Worm (Caenorhabditis elegans) whole organism, mixed stage, embryonic: ENCODE measurements around the gene ZK185.1.
A peak's percentile ranks its signal among the peaks of the same experiment; 100 is the strongest.

Source experiments
- M03D4.4 ChIP-seq: sonication (generic microtip); optimal IDR thresholded peaks from 2 replicates; lab custom pipeline; 2017; ENCODE audit warnings: mild to moderate bottlenecking, missing genetic modification characterization, missing compliant biosample characterization
- bed-3 ChIP-seq: fragments of 200-800 bp; sonication (Bioruptor generic); optimal IDR thresholded peaks from 3 replicates; lab custom pipeline; 2018; ENCODE audit warnings: mild to moderate bottlenecking, missing genetic modification characterization, moderate library complexity, missing compliant biosample characterization
- blmp-1 ChIP-seq: fragments of 150-350 bp; optimal IDR thresholded peaks from 2 replicates; lab custom pipeline; 2014; ENCODE audit warnings: missing biosample characterization, missing genetic modification characterization
- ceh-39 ChIP-seq: fragments of 150-350 bp; optimal IDR thresholded peaks from 2 replicates; lab custom pipeline; 2014; ENCODE audit warnings: missing biosample characterization, missing genetic modification characterization
- ces-1 ChIP-seq: fragments of 150-350 bp; optimal IDR thresholded peaks from 2 replicates; lab custom pipeline; 2014; ENCODE audit warnings: missing biosample characterization, missing genetic modification reagents, missing genetic modification characterization
- cnd-1 ChIP-seq: fragments of 200-800 bp; sonication (Bioruptor generic); optimal IDR thresholded peaks from 2 replicates; lab custom pipeline; 2018; ENCODE audit warnings: mild to moderate bottlenecking, missing genetic modification characterization, missing compliant biosample characterization
- drap-1 ChIP-seq: fragments of 200-800 bp; sonication (Bioruptor generic); optimal IDR thresholded peaks from 3 replicates; lab custom pipeline; 2018; ENCODE audit warnings: mild to moderate bottlenecking, missing genetic modification characterization, missing compliant biosample characterization
- elt-1 ChIP-seq: sonication (generic microtip); optimal IDR thresholded peaks from 2 replicates; lab custom pipeline; 2017; ENCODE audit warnings: missing genetic modification characterization, mild to moderate bottlenecking, missing compliant biosample characterization, antibody characterized with exemption, moderate library complexity, borderline replicate concordance; ENCODE audit not compliant: insufficient read depth
- elt-3 ChIP-seq: fragments of 150-350 bp; optimal IDR thresholded peaks from 2 replicates; lab custom pipeline; 2014; ENCODE audit warnings: missing biosample characterization, missing genetic modification characterization
- flh-1 ChIP-seq: fragments of 200-800 bp; sonication (Bioruptor generic); optimal IDR thresholded peaks from 2 replicates; lab custom pipeline; 2018; ENCODE audit warnings: mild to moderate bottlenecking, missing genetic modification characterization, moderate library complexity, missing compliant biosample characterization
- ham-2 ChIP-seq: fragments of 200-800 bp; sonication (Bioruptor generic); optimal IDR thresholded peaks from 2 replicates; lab custom pipeline; 2018; ENCODE audit warnings: mild to moderate bottlenecking, missing genetic modification characterization, missing compliant biosample characterization
- hlh-1 ChIP-seq: fragments of 150-350 bp; optimal IDR thresholded peaks from 2 replicates; lab custom pipeline; 2014; ENCODE audit warnings: missing biosample characterization, missing genetic modification reagents, missing genetic modification characterization
- lin-13 ChIP-seq: fragments of 150-350 bp; optimal IDR thresholded peaks from 2 replicates; lab custom pipeline; 2014; ENCODE audit warnings: missing biosample characterization, missing genetic modification characterization
- lsy-2 ChIP-seq: fragments of 150-350 bp; optimal IDR thresholded peaks from 2 replicates; lab custom pipeline; 2014; ENCODE audit warnings: missing biosample characterization, missing genetic modification characterization
- mab-5 ChIP-seq: fragments of 150-350 bp; optimal IDR thresholded peaks from 2 replicates; lab custom pipeline; 2014; ENCODE audit warnings: missing biosample characterization, missing genetic modification characterization
- mep-1 ChIP-seq: fragments of 150-350 bp; optimal IDR thresholded peaks from 2 replicates; lab custom pipeline; 2017; ENCODE audit warnings: missing biosample characterization, missing genetic modification reagents, missing genetic modification characterization, inconsistent platforms
- nhr-12 ChIP-seq: fragments of 150-350 bp; optimal IDR thresholded peaks from 2 replicates; lab custom pipeline; 2014; ENCODE audit warnings: missing biosample characterization, missing genetic modification characterization
- nhr-2 ChIP-seq: fragments of 150-350 bp; optimal IDR thresholded peaks from 2 replicates; lab custom pipeline; 2014; ENCODE audit warnings: missing biosample characterization, missing genetic modification characterization
- nhr-28 ChIP-seq: fragments of 150-350 bp; optimal IDR thresholded peaks from 2 replicates; lab custom pipeline; 2014; ENCODE audit warnings: missing biosample characterization, missing genetic modification characterization
- pha-4 ChIP-seq: fragments of 150-350 bp; optimal IDR thresholded peaks from 2 replicates; lab custom pipeline; 2018; ENCODE audit warnings: missing biosample characterization, missing genetic modification reagents, missing genetic modification characterization
- sem-2 ChIP-seq: fragments of 200-800 bp; sonication (Bioruptor generic); optimal IDR thresholded peaks from 2 replicates; lab custom pipeline; 2018; ENCODE audit warnings: mild to moderate bottlenecking, missing genetic modification characterization, missing compliant biosample characterization
- snpc-4 ChIP-seq: fragments of 150-350 bp; optimal IDR thresholded peaks from 2 replicates; lab custom pipeline; 2014; ENCODE audit warnings: missing biosample characterization, missing genetic modification characterization
- sptf-1 ChIP-seq: sonication (generic microtip); optimal IDR thresholded peaks from 2 replicates; lab custom pipeline; 2017; ENCODE audit warnings: mild to moderate bottlenecking, missing genetic modification characterization, moderate library complexity, missing compliant biosample characterization
- tbx-8 ChIP-seq: fragments of 200-800 bp; sonication (Bioruptor generic); optimal IDR thresholded peaks from 2 replicates; lab custom pipeline; 2018; ENCODE audit warnings: mild to moderate bottlenecking, missing genetic modification characterization, moderate library complexity, missing compliant biosample characterization
- unc-120 ChIP-seq: sonication (generic microtip); optimal IDR thresholded peaks from 2 replicates; lab custom pipeline; 2017; ENCODE audit warnings: missing genetic modification characterization, missing compliant biosample characterization; ENCODE audit not compliant: poor library complexity, severe bottlenecking
- unc-39 ChIP-seq: fragments of 150-350 bp; optimal IDR thresholded peaks from 2 replicates; lab custom pipeline; 2014; ENCODE audit warnings: missing biosample characterization, missing genetic modification characterization
- unc-62 ChIP-seq: fragments of 150-350 bp; optimal IDR thresholded peaks from 2 replicates; lab custom pipeline; 2014; ENCODE audit warnings: missing biosample characterization, missing genetic modification reagents, missing genetic modification characterization
- zip-8 ChIP-seq: fragments of 150-350 bp; optimal IDR thresholded peaks from 2 replicates; lab custom pipeline; 2014; ENCODE audit warnings: missing biosample characterization, missing genetic modification characterization

The ZK185.1 gene

ce11 chrIV:4548253-4548652 is at the start of gene ZK185.1:
Gene ZK185.1 (plus strand): TSS chrIV:4548553.
- TF ChIP-seq flh-1 (no peak), ham-2 (no peak), ces-1 (GFP tag; lab: Kevin White, UChicago) (no peak), M03D4.4 (tag; lab: Kevin White, UChicago) (no peak), hlh-1 (tag; lab: Kevin White, UChicago) (no peak), mab-5 (no peak), snpc-4 (tag; lab: Kevin White, UChicago) (no peak), sptf-1 (tag; lab: Kevin White, UChicago) (no peak)

- TF ChIP-seq ces-1 (GFP tag; lab: Kevin White, UChicago) (peak; percentile 87), drap-1 (GFP tag; lab: Kevin White, UChicago) (no peak)
These were observed 43.3 kb upstream of the ZK185.1 start for ce11 chrIV:4505078-4505477.

ce11 chrIV:4506637-4507036 is 41.7 kb upstream of the ZK185.1 start, which contains the start of gene gbb-2:
Gene gbb-2 (minus strand): TSS chrIV:4506748.
- TF ChIP-seq nhr-28 (tag; lab: Kevin White, UChicago) (no peak), hlh-1 (tag; lab: Kevin White, UChicago) (peak; percentile 56), elt-3 (tag; lab: Kevin White, UChicago) (no peak), unc-120 (tag; lab: Kevin White, UChicago) (peak; percentile 82), unc-39 (tag; lab: Kevin White, UChicago) (no peak), lin-13 (no peak), ceh-39 (tag; lab: Kevin White, UChicago) (no peak), M03D4.4 (tag; lab: Kevin White, UChicago) (no peak), pha-4 (tag; lab: Kevin White, UChicago) (no peak)

ce11 chrIV:4511259-4511890 is 37.0 kb upstream of the ZK185.1 start, which contains the start of the genes rfth-1 and ZK180.8:
Gene rfth-1 (minus strand): TSS chrIV:4511309.
Gene ZK180.8 (minus strand): TSS chrIV:4511724.
- TF ChIP-seq elt-1 (tag; lab: Kevin White, UChicago) (no peak), elt-3 (tag; lab: Kevin White, UChicago) (no peak), drap-1 (GFP tag; lab: Kevin White, UChicago) (no peak), mab-5 (no peak), mep-1 (tag; lab: Kevin White, UChicago) (no peak), tbx-8 (no peak), lsy-2 (no peak), pha-4 (tag; lab: Kevin White, UChicago) (no peak), sem-2 (no peak), snpc-4 (tag; lab: Kevin White, UChicago) (no peak), zip-8 (no peak), nhr-12 (tag; lab: Kevin White, UChicago) (no peak), unc-62 (GFP tag; lab: Kevin White, UChicago) (no peak), sptf-1 (tag; lab: Kevin White, UChicago) (no peak), nhr-2 (no peak)

ce11 chrIV:4513269-4513819 is 35.0 kb upstream of the ZK185.1 start, which contains the start of gene sar-1:
Gene sar-1 (minus strand): TSS chrIV:4513319.
- peak; percentile 32 for TF ChIP-seq unc-62 (GFP tag; lab: Kevin White, UChicago)
- peak; percentile 27 for TF ChIP-seq drap-1 (GFP tag; lab: Kevin White, UChicago)
- peak; percentile 63 for TF ChIP-seq lin-13
- no peak for TF ChIP-seq cnd-1 (tag; lab: Kevin White, UChicago)
- TF ChIP-seq unc-120 (tag; lab: Kevin White, UChicago), result peak; percentile 47
- no peak for TF ChIP-seq bed-3 (GFP tag; lab: Kevin White, UChicago)
- peak; percentile 69 for TF ChIP-seq pha-4 (tag; lab: Kevin White, UChicago)
- TF ChIP-seq lsy-2, result peak; percentile 14
- peak; percentile 84 for TF ChIP-seq mep-1 (tag; lab: Kevin White, UChicago)

- TF ChIP-seq nhr-12 (tag; lab: Kevin White, UChicago) (no peak), blmp-1 (tag; lab: Kevin White, UChicago) (no peak), unc-120 (tag; lab: Kevin White, UChicago) (no peak), M03D4.4 (tag; lab: Kevin White, UChicago) (no peak), lsy-2 (no peak)
These were observed 31.9 kb upstream of the ZK185.1 start for ce11 chrIV:4516478-4516877.
